Comparison of ENCODE assay signal across 1 fruit fly cellular context in genomic region chr3R:25589168-25589567, dm6.
TF ChIP-seq lines count a peak whose summit lies in the region.

No protein-coding gene starts in this region.

TF ChIP-seq in whole organism, embryonic, 481 proteins besides CTCF, POLR2A, EP300 and RAD21 (continued from another document):
- TF ChIP-seq CG10543 (GFP tag; optimal IDR thresholded peaks at IDR 0.05; lab: Kevin White, UChicago) (peak; percentile 26), ken (GFP tag; IDR thresholded peaks at IDR 0.05; lab: Robert Waterston, UW) (no peak), CG10462 (GFP tag; optimal IDR thresholded peaks at IDR 0.05; lab: Kevin White, UChicago) (no peak), CG2120 (GFP tag; optimal IDR thresholded peaks at IDR 0.05; lab: Kevin White, UChicago) (peak; percentile 12), Ada2b (GFP tag; IDR thresholded peaks at IDR 0.05; lab: Robert Waterston, UW) (no peak), sd (tag; optimal IDR thresholded peaks at IDR 0.05; lab: Kevin White, UChicago) (peak; percentile 50), CG8290 (GFP tag; optimal IDR thresholded peaks at IDR 0.05; lab: Kevin White, UChicago) (no peak), CG8290 (tag; optimal IDR thresholded peaks at IDR 0.05; lab: Kevin White, UChicago) (peak in 1 of 2 experiments; percentile 16), CG12769 (tag; optimal IDR thresholded peaks at IDR 0.05; lab: Kevin White, UChicago) (no peak), dmrt99B (tag; optimal IDR thresholded peaks at IDR 0.05; lab: Kevin White, UChicago) (no peak), Antp (GFP tag; optimal IDR thresholded peaks at IDR 0.05; lab: Kevin White, UChicago) (no peak), CG13894 (tag; optimal IDR thresholded peaks at IDR 0.05; lab: Kevin White, UChicago) (peak; percentile 48), pzg (GFP tag; optimal IDR thresholded peaks at IDR 0.05; lab: Kevin White, UChicago) (peak; percentile 13), CG1832 (GFP tag; optimal IDR thresholded peaks at IDR 0.05; lab: Kevin White, UChicago) (peak; percentile 73), CG15601 (tag; optimal IDR thresholded peaks at IDR 0.05; lab: Kevin White, UChicago) (no peak), kni (GFP tag; optimal IDR thresholded peaks at IDR 0.05; lab: Kevin White, UChicago) (peak; percentile 49), Hmr (GFP tag; optimal IDR thresholded peaks at IDR 0.05; lab: Kevin White, UChicago) (peak; percentile 9), Lhr (GFP tag; optimal IDR thresholded peaks at IDR 0.05; lab: Kevin White, UChicago) (no peak), amos (GFP tag; IDR thresholded peaks at IDR 0.05; lab: Robert Waterston, UW; ENCODE audit: partially characterized antibody) (0 out of 2 replicates have a peak, but pooled peaks have one; percentile 13), CG8944 (GFP tag; optimal IDR thresholded peaks at IDR 0.05; lab: Kevin White, UChicago) (no peak), CG13123 (GFP tag; optimal IDR thresholded peaks at IDR 0.05; lab: Kevin White, UChicago) (no peak), sens (GFP tag; lab: Kevin White, UChicago) (peak; percentile 73), CG6272 (GFP tag; IDR thresholded peaks at IDR 0.05; lab: Robert Waterston, UW) (no peak), bab2 (GFP tag; optimal IDR thresholded peaks at IDR 0.05; lab: Kevin White, UChicago) (no peak), z (GFP tag; IDR thresholded peaks at IDR 0.05; lab: Robert Waterston, UW) (no peak), chm (GFP tag; IDR thresholded peaks at IDR 0.05; lab: Robert Waterston, UW) (peak; percentile 35; the same call in 1 of the 2 replicates), CG12071 (GFP tag; optimal IDR thresholded peaks at IDR 0.05; lab: Kevin White, UChicago) (peak; percentile 1), seq (GFP tag; IDR thresholded peaks at IDR 0.05; lab: Robert Waterston, UW) (peak; percentile 94), abd-A (tag; optimal IDR thresholded peaks at IDR 0.05; lab: Kevin White, UChicago) (peak; percentile 82), CG10321 (GFP tag; IDR thresholded peaks at IDR 0.05; lab: Robert Waterston, UW) (peak; percentile 80), CG30431 (GFP tag; optimal IDR thresholded peaks at IDR 0.05; lab: Kevin White, UChicago) (no peak), oc (tag; optimal IDR thresholded peaks at IDR 0.05; lab: Kevin White, UChicago) (peak; percentile 7), CG18619 (GFP tag; optimal IDR thresholded peaks at IDR 0.05; lab: Kevin White, UChicago) (no peak), Dref (GFP tag; IDR thresholded peaks at IDR 0.05; lab: Robert Waterston, UW) (no peak), Nf-YB (GFP tag; optimal IDR thresholded peaks at IDR 0.05; lab: Kevin White, UChicago) (no peak), CG15269 (tag; optimal IDR thresholded peaks at IDR 0.05; lab: Kevin White, UChicago) (no peak), danr (GFP tag; IDR thresholded peaks at IDR 0.05; lab: Robert Waterston, UW) (no peak), CG2199 (GFP tag; IDR thresholded peaks at IDR 0.05; lab: Robert Waterston, UW) (0 out of 3 replicates have a peak, but pooled peaks have one; percentile 44), ci (GFP tag; IDR thresholded peaks at IDR 0.05; lab: Robert Waterston, UW) (0 out of 3 replicates have a peak, but pooled peaks have one; percentile 28), CG11456 (GFP tag; IDR thresholded peaks at IDR 0.05; lab: Robert Waterston, UW) (0 out of 3 replicates have a peak, but pooled peaks have one; percentile 22), prd (optimal IDR thresholded peaks at IDR 0.05; lab: Kevin White, UChicago) (no peak), prd (GFP tag; IDR thresholded peaks at IDR 0.05; lab: Robert Waterston, UW) (no peak), zf30C (GFP tag; optimal IDR thresholded peaks at IDR 0.05; lab: Kevin White, UChicago) (peak; percentile 96), knrl (GFP tag; IDR thresholded peaks at IDR 0.05; lab: Robert Waterston, UW; ENCODE audit: partially characterized antibody) (0 out of 3 replicates have a peak, but pooled peaks have one; percentile 18), rib (GFP tag; IDR thresholded peaks at IDR 0.05; lab: Robert Waterston, UW) (peak; percentile 49; the same call in 1 of the 2 replicates), Adf1 (GFP tag; IDR thresholded peaks at IDR 0.05; lab: Robert Waterston, UW) (peak; percentile 53; the same call in 1 of the 2 replicates), CG32532 (GFP tag; IDR thresholded peaks at IDR 0.05; lab: Robert Waterston, UW) (0 out of 2 replicates have a peak, but pooled peaks have one; percentile 9)
